Worm (Caenorhabditis elegans) whole organism, late embryonic: ENCODE results near the gene R01E6.5.

Experiments
- C38D4.7 ChIP-seq: fragments of 200-800 bp; sonication (Bioruptor generic); optimal IDR thresholded peaks from 2 replicates; lab custom pipeline; 2018; ENCODE audit warnings: mild to moderate bottlenecking, missing genetic modification characterization, moderate library complexity, missing compliant biosample characterization
- T23F11.4 ChIP-seq: fragments of 200-800 bp; sonication (Bioruptor generic); optimal IDR thresholded peaks from 2 replicates; lab custom pipeline; 2018; ENCODE audit warnings: mild to moderate bottlenecking, missing genetic modification characterization, missing compliant biosample characterization
- ahr-1 ChIP-seq: sonication (generic microtip); optimal IDR thresholded peaks from 2 replicates; lab custom pipeline; 2016; ENCODE audit warnings: missing genetic modification characterization, missing compliant biosample characterization
- ama-1 ChIP-seq: fragments of 150-350 bp; optimal IDR thresholded peaks from 2 replicates; lab custom pipeline; 2014
- ceh-14 ChIP-seq: sonication (generic microtip); optimal IDR thresholded peaks from 2 replicates; lab custom pipeline; 2016; ENCODE audit warnings: missing genotype, missing genetic modification characterization, missing compliant biosample characterization
- ceh-22 ChIP-seq: sonication (generic microtip); optimal IDR thresholded peaks from 2 replicates; lab custom pipeline; 2017; ENCODE audit warnings: missing biosample characterization, missing genetic modification characterization
- ceh-31 ChIP-seq: sonication (generic microtip); optimal IDR thresholded peaks from 2 replicates; lab custom pipeline; 2016; ENCODE audit warnings: missing genetic modification characterization, missing compliant biosample characterization
- ceh-34 ChIP-seq: sonication (generic microtip); optimal IDR thresholded peaks from 2 replicates; lab custom pipeline; 2016; ENCODE audit warnings: mild to moderate bottlenecking, missing genetic modification characterization, missing compliant biosample characterization
- ceh-6 ChIP-seq: fragments of 200-800 bp; sonication (Bioruptor generic); optimal IDR thresholded peaks from 2 replicates; lab custom pipeline; 2018; ENCODE audit warnings: mild to moderate bottlenecking, missing genetic modification characterization, missing compliant biosample characterization
- ceh-9 ChIP-seq: sonication (generic microtip); optimal IDR thresholded peaks from 2 replicates; lab custom pipeline; 2016; ENCODE audit warnings: mild to moderate bottlenecking, missing genetic modification characterization, inconsistent platforms, missing compliant biosample characterization
- elt-2 ChIP-seq: sonication (generic microtip); optimal IDR thresholded peaks from 2 replicates; lab custom pipeline; 2016; ENCODE audit warnings: missing genetic modification reagents, missing genetic modification characterization, missing compliant biosample characterization
- elt-4 ChIP-seq: sonication (generic microtip); optimal IDR thresholded peaks from 2 replicates; lab custom pipeline; 2016; ENCODE audit warnings: missing genetic modification characterization, missing compliant biosample characterization
- ets-4 ChIP-seq: sonication (generic microtip); optimal IDR thresholded peaks from 2 replicates; lab custom pipeline; 2016; ENCODE audit warnings: missing genetic modification characterization, missing compliant biosample characterization
- fax-1 ChIP-seq: sonication (generic microtip); optimal IDR thresholded peaks from 2 replicates; lab custom pipeline; 2016; ENCODE audit warnings: missing genotype, missing genetic modification characterization, missing compliant biosample characterization
- fkh-10 ChIP-seq: fragments of 150-350 bp; optimal IDR thresholded peaks from 2 replicates; lab custom pipeline; 2014; ENCODE audit warnings: missing biosample characterization, missing genetic modification reagents, missing genetic modification characterization
- fkh-6 ChIP-seq: sonication (generic microtip); optimal IDR thresholded peaks from 2 replicates; lab custom pipeline; 2016; ENCODE audit warnings: missing genetic modification characterization, missing compliant biosample characterization
- gmeb-2 ChIP-seq: sonication (generic microtip); optimal IDR thresholded peaks from 2 replicates; lab custom pipeline; 2016; ENCODE audit warnings: missing genetic modification characterization, inconsistent platforms, missing compliant biosample characterization
- hlh-6 ChIP-seq: sonication (generic microtip); optimal IDR thresholded peaks from 2 replicates; lab custom pipeline; 2016; ENCODE audit warnings: missing genotype, missing genetic modification characterization, missing compliant biosample characterization
- nfya-1 ChIP-seq: sonication (generic microtip); optimal IDR thresholded peaks from 2 replicates; lab custom pipeline; 2017; ENCODE audit warnings: missing genetic modification characterization, mild to moderate bottlenecking, missing compliant biosample characterization, antibody characterized with exemption, moderate library complexity
- nhr-232 ChIP-seq: sonication (generic microtip); optimal IDR thresholded peaks from 2 replicates; lab custom pipeline; 2016; ENCODE audit warnings: missing genetic modification characterization, missing compliant biosample characterization
- npax-4 ChIP-seq: sonication (generic microtip); optimal IDR thresholded peaks from 2 replicates; lab custom pipeline; 2016; ENCODE audit warnings: missing genetic modification characterization, missing compliant biosample characterization
- odd-2 ChIP-seq: sonication (generic microtip); optimal IDR thresholded peaks from 2 replicates; lab custom pipeline; 2017; ENCODE audit warnings: antibody characterized with exemption, mild to moderate bottlenecking, missing genetic modification characterization, missing compliant biosample characterization
- pha-2 ChIP-seq: sonication (generic microtip); optimal IDR thresholded peaks from 2 replicates; lab custom pipeline; 2017; ENCODE audit warnings: mild to moderate bottlenecking, missing genetic modification characterization, missing compliant biosample characterization
- pha-4 ChIP-seq: fragments of 150-350 bp; optimal IDR thresholded peaks from 2 replicates; lab custom pipeline; 2018; ENCODE audit warnings: missing biosample characterization, missing genetic modification reagents, missing genetic modification characterization
- pqm-1 ChIP-seq: sonication (generic microtip); optimal IDR thresholded peaks from 2 replicates; lab custom pipeline; 2016; ENCODE audit warnings: missing genetic modification characterization, missing compliant biosample characterization
- pros-1 ChIP-seq: fragments of 150-350 bp; optimal IDR thresholded peaks from 2 replicates; lab custom pipeline; 2014; ENCODE audit warnings: missing biosample characterization, missing genetic modification reagents, missing genetic modification characterization
- ref-2 ChIP-seq: sonication (generic microtip); optimal IDR thresholded peaks from 2 replicates; lab custom pipeline; 2016; ENCODE audit warnings: missing genetic modification characterization, missing compliant biosample characterization
- sdc-2 ChIP-seq: sonication (generic microtip); optimal IDR thresholded peaks from 2 replicates; lab custom pipeline; 2016; ENCODE audit warnings: missing genotype, missing genetic modification characterization, missing compliant biosample characterization
- sox-4 ChIP-seq: sonication (generic microtip); optimal IDR thresholded peaks from 2 replicates; lab custom pipeline; 2017; ENCODE audit warnings: mild to moderate bottlenecking, missing genetic modification characterization, inconsistent platforms, missing compliant biosample characterization
- tbx-2 ChIP-seq: sonication (generic microtip); optimal IDR thresholded peaks from 2 replicates; lab custom pipeline; 2016; ENCODE audit warnings: missing genetic modification characterization, missing compliant biosample characterization
- tbx-7 ChIP-seq: sonication (generic microtip); optimal IDR thresholded peaks from 2 replicates; lab custom pipeline; 2016; ENCODE audit warnings: missing genotype, missing genetic modification characterization, missing compliant biosample characterization
- ttx-3 ChIP-seq: sonication (generic microtip); optimal IDR thresholded peaks from 2 replicates; lab custom pipeline; 2016; ENCODE audit warnings: missing genetic modification reagents, missing genetic modification characterization, missing compliant biosample characterization
- unc-42 ChIP-seq: sonication (generic microtip); optimal IDR thresholded peaks from 2 replicates; lab custom pipeline; 2016; ENCODE audit warnings: missing genotype, missing genetic modification characterization, missing compliant biosample characterization
- unc-86 ChIP-seq: sonication (generic microtip); optimal IDR thresholded peaks from 2 replicates; lab custom pipeline; 2016; ENCODE audit warnings: missing genetic modification characterization, missing compliant biosample characterization
- ztf-16 ChIP-seq: sonication (generic microtip); optimal IDR thresholded peaks from 2 replicates; lab custom pipeline; 2017; ENCODE audit warnings: missing genetic modification characterization, missing compliant biosample characterization

Gene R01E6.5

ce11 chrX:13536759-13537158 lies at the start of gene R01E6.5:
Gene R01E6.5 (plus strand): TSS chrX:13537059.
- TF ChIP-seq ets-4 (tag; lab: Kevin White, UChicago) (no peak), tbx-7 (tag; lab: Kevin White, UChicago) (no peak), ceh-6 (GFP tag; lab: Kevin White, UChicago) (no peak), fkh-6 (tag; lab: Kevin White, UChicago) (no peak), ahr-1 (tag; lab: Kevin White, UChicago) (no peak), pros-1 (tag; lab: Kevin White, UChicago) (no peak), gmeb-2 (tag; lab: Kevin White, UChicago) (no peak), ceh-31 (tag; lab: Kevin White, UChicago) (no peak), ama-1 (lab: Kevin White, UChicago) (no peak), ceh-34 (tag; lab: Kevin White, UChicago) (no peak), elt-2 (no peak)

ce11 chrX:13493762-13494161 lies 43.1 kb upstream of the R01E6.5 start:
- no peak for TF ChIP-seq ref-2 (tag; lab: Kevin White, UChicago)
- no peak for TF ChIP-seq nfya-1 (tag; lab: Kevin White, UChicago)
- no peak for TF ChIP-seq fkh-6 (tag; lab: Kevin White, UChicago)
- no peak for TF ChIP-seq nhr-232
- TF ChIP-seq ceh-14 (tag; lab: Kevin White, UChicago), result no peak
- no peak for TF ChIP-seq npax-4 (tag; lab: Kevin White, UChicago)
- no peak for TF ChIP-seq fkh-10 (GFP tag; lab: Kevin White, UChicago)
- TF ChIP-seq unc-86 (tag; lab: Kevin White, UChicago), result no peak
- no peak for TF ChIP-seq ttx-3 (tag; lab: Kevin White, UChicago)
- TF ChIP-seq elt-4, result no peak
- no peak for TF ChIP-seq ama-1 (lab: Kevin White, UChicago)
- no peak for TF ChIP-seq pha-4 (tag; lab: Kevin White, UChicago)
- TF ChIP-seq hlh-6 (tag; lab: Kevin White, UChicago), result no peak
- TF ChIP-seq fax-1 (tag; lab: Kevin White, UChicago), result no peak
- no peak for TF ChIP-seq unc-42 (tag; lab: Kevin White, UChicago)
- TF ChIP-seq tbx-7 (tag; lab: Kevin White, UChicago), result no peak
- no peak for TF ChIP-seq ceh-6 (GFP tag; lab: Kevin White, UChicago)

ce11 chrX:13499098-13499497 lies 37.8 kb upstream of the R01E6.5 start:
- no peak for TF ChIP-seq tbx-2 (tag; lab: Kevin White, UChicago)
- peak; percentile 70 for TF ChIP-seq unc-42 (tag; lab: Kevin White, UChicago)

- TF ChIP-seq pha-2 (tag; lab: Kevin White, UChicago), result no peak
- no peak for TF ChIP-seq T23F11.4
- no peak for TF ChIP-seq sdc-2 (tag; lab: Kevin White, UChicago)
- TF ChIP-seq pqm-1 (tag; lab: Kevin White, UChicago), result no peak
- TF ChIP-seq tbx-7 (tag; lab: Kevin White, UChicago), result no peak
- TF ChIP-seq ama-1 (lab: Kevin White, UChicago), result no peak
- no peak for TF ChIP-seq gmeb-2 (tag; lab: Kevin White, UChicago)
- TF ChIP-seq npax-4 (tag; lab: Kevin White, UChicago), result no peak
- TF ChIP-seq nfya-1 (tag; lab: Kevin White, UChicago), result no peak
- TF ChIP-seq fax-1 (tag; lab: Kevin White, UChicago), result no peak
- no peak for TF ChIP-seq sox-4 (tag; lab: Kevin White, UChicago)
- no peak for TF ChIP-seq ceh-9 (tag; lab: Kevin White, UChicago)
- TF ChIP-seq unc-42 (tag; lab: Kevin White, UChicago), result no peak
- no peak for TF ChIP-seq ceh-22 (tag; lab: Kevin White, UChicago)
- TF ChIP-seq odd-2, result no peak
- TF ChIP-seq ztf-16 (tag; lab: Kevin White, UChicago), result no peak
- no peak for TF ChIP-seq C38D4.7 (GFP tag; lab: Kevin White, UChicago)
- TF ChIP-seq nhr-232, result no peak
Observed at ce11 chrX:13499923-13500322, 36.9 kb upstream of the R01E6.5 start.
